Worm (Caenorhabditis elegans) whole organism, late embryonic: Measurements from ENCODE around the gene T28A11.22.

Source experiments
- K02D7.2 ChIP-seq: sonication (generic microtip); optimal IDR thresholded peaks from 2 replicates; lab custom pipeline; 2017; ENCODE audit warnings: mild to moderate bottlenecking, missing genetic modification characterization, missing compliant biosample characterization
- T23F11.4 ChIP-seq: fragments of 200-800 bp; sonication (Bioruptor generic); optimal IDR thresholded peaks from 2 replicates; lab custom pipeline; 2018; ENCODE audit warnings: mild to moderate bottlenecking, missing genetic modification characterization, missing compliant biosample characterization
- ceh-18 ChIP-seq: sonication (generic microtip); optimal IDR thresholded peaks from 2 replicates; lab custom pipeline; 2016; ENCODE audit warnings: missing genetic modification characterization, missing compliant biosample characterization
- ceh-19 ChIP-seq: fragments of 200-800 bp; sonication (Bioruptor generic); optimal IDR thresholded peaks from 2 replicates; lab custom pipeline; 2018; ENCODE audit warnings: mild to moderate bottlenecking, missing genetic modification characterization, missing compliant biosample characterization
- ceh-2 ChIP-seq: sonication (generic microtip); optimal IDR thresholded peaks from 2 replicates; lab custom pipeline; 2016; ENCODE audit warnings: missing genotype, missing genetic modification characterization, missing compliant biosample characterization
- ceh-24 ChIP-seq: sonication (generic microtip); optimal IDR thresholded peaks from 2 replicates; lab custom pipeline; 2016; ENCODE audit warnings: mild to moderate bottlenecking, missing genetic modification characterization, missing compliant biosample characterization
- ceh-31 ChIP-seq: sonication (generic microtip); optimal IDR thresholded peaks from 2 replicates; lab custom pipeline; 2016; ENCODE audit warnings: missing genetic modification characterization, missing compliant biosample characterization
- ceh-9 ChIP-seq: sonication (generic microtip); optimal IDR thresholded peaks from 2 replicates; lab custom pipeline; 2016; ENCODE audit warnings: mild to moderate bottlenecking, missing genetic modification characterization, inconsistent platforms, missing compliant biosample characterization
- dve-1 ChIP-seq: sonication (generic microtip); optimal IDR thresholded peaks from 2 replicates; lab custom pipeline; 2017; ENCODE audit warnings: antibody characterized with exemption, mild to moderate bottlenecking, missing genetic modification characterization, missing compliant biosample characterization
- ets-4 ChIP-seq: sonication (generic microtip); optimal IDR thresholded peaks from 2 replicates; lab custom pipeline; 2016; ENCODE audit warnings: missing genetic modification characterization, missing compliant biosample characterization
- fax-1 ChIP-seq: sonication (generic microtip); optimal IDR thresholded peaks from 2 replicates; lab custom pipeline; 2016; ENCODE audit warnings: missing genotype, missing genetic modification characterization, missing compliant biosample characterization
- hlh-8 ChIP-seq: sonication (generic microtip); optimal IDR thresholded peaks from 2 replicates; lab custom pipeline; 2016; ENCODE audit warnings: missing genotype, missing genetic modification characterization, missing compliant biosample characterization
- lim-6 ChIP-seq: sonication (generic microtip); optimal IDR thresholded peaks from 2 replicates; lab custom pipeline; 2016; ENCODE audit warnings: missing genetic modification characterization, missing compliant biosample characterization
- madf-2 ChIP-seq: sonication (generic microtip); optimal IDR thresholded peaks from 2 replicates; lab custom pipeline; 2017; ENCODE audit warnings: missing genetic modification characterization, missing compliant biosample characterization
- odd-2 ChIP-seq: sonication (generic microtip); optimal IDR thresholded peaks from 2 replicates; lab custom pipeline; 2017; ENCODE audit warnings: antibody characterized with exemption, mild to moderate bottlenecking, missing genetic modification characterization, missing compliant biosample characterization
- pax-1 ChIP-seq: fragments of 150-350 bp; optimal IDR thresholded peaks from 2 replicates; lab custom pipeline; 2014; ENCODE audit warnings: missing biosample characterization, missing genetic modification characterization
- pha-4 ChIP-seq: fragments of 150-350 bp; optimal IDR thresholded peaks from 2 replicates; lab custom pipeline; 2018; ENCODE audit warnings: missing biosample characterization, missing genetic modification reagents, missing genetic modification characterization
- ref-2 ChIP-seq: sonication (generic microtip); optimal IDR thresholded peaks from 2 replicates; lab custom pipeline; 2016; ENCODE audit warnings: missing genetic modification characterization, missing compliant biosample characterization
- rnt-1 ChIP-seq: sonication (generic microtip); optimal IDR thresholded peaks from 2 replicates; lab custom pipeline; 2016; ENCODE audit warnings: missing genetic modification characterization, missing compliant biosample characterization
- syd-9 ChIP-seq: sonication (generic microtip); optimal IDR thresholded peaks from 2 replicates; lab custom pipeline; 2016; ENCODE audit warnings: mild to moderate bottlenecking, missing genetic modification characterization, moderate library complexity, missing compliant biosample characterization
- tbx-7 ChIP-seq: sonication (generic microtip); optimal IDR thresholded peaks from 2 replicates; lab custom pipeline; 2016; ENCODE audit warnings: missing genotype, missing genetic modification characterization, missing compliant biosample characterization
- unc-55 ChIP-seq: sonication (generic microtip); optimal IDR thresholded peaks from 2 replicates; lab custom pipeline; 2017; ENCODE audit warnings: missing biosample characterization, missing genetic modification reagents, missing genetic modification characterization

The T28A11.22 gene

ce11 chrV:3295368-3295767 lies 38.0 kb downstream of the T28A11.22 start:
- TF ChIP-seq syd-9 (tag; lab: Kevin White, UChicago) (no peak), pax-1 (no peak), ets-4 (tag; lab: Kevin White, UChicago) (no peak), ref-2 (no peak), unc-55 (GFP tag; lab: Kevin White, UChicago) (no peak), madf-2 (tag; lab: Kevin White, UChicago) (no peak), rnt-1 (tag; lab: Kevin White, UChicago) (no peak)
- TF ChIP-seq, all 69 proteins: peak for 0

- TF ChIP-seq syd-9 (tag; lab: Kevin White, UChicago) (no peak), T23F11.4 (GFP tag; lab: Kevin White, UChicago) (no peak), fax-1 (no peak), ceh-31 (tag; lab: Kevin White, UChicago) (no peak)
Observed at ce11 chrV:3297764-3298163, 40.4 kb downstream of the T28A11.22 start, which contains the start of gene srx-122. Gene srx-122 (minus strand): TSS chrV:3297864.

- TF ChIP-seq ceh-19 (GFP tag; lab: Kevin White, UChicago): no peak
- TF ChIP-seq ceh-24 (tag; lab: Kevin White, UChicago): no peak
- no peak for TF ChIP-seq ceh-18 (tag; lab: Kevin White, UChicago)
- no peak for TF ChIP-seq ceh-9 (tag; lab: Kevin White, UChicago)
- no peak for TF ChIP-seq hlh-8 (tag; lab: Kevin White, UChicago)
- TF ChIP-seq pha-4 (tag; lab: Kevin White, UChicago): no peak
- TF ChIP-seq dve-1: no peak
- TF ChIP-seq tbx-7 (tag; lab: Kevin White, UChicago): no peak
- no peak for TF ChIP-seq lim-6 (tag; lab: Kevin White, UChicago)
- TF ChIP-seq K02D7.2 (tag; lab: Kevin White, UChicago): no peak
- no peak for TF ChIP-seq odd-2 (tag; lab: Kevin White, UChicago)
Observed at ce11 chrV:3299437-3299836, 42.1 kb downstream of the T28A11.22 start.

- TF ChIP-seq pax-1 (no peak), ceh-2 (no peak)
Observed at ce11 chrV:3301898-3302297, 44.5 kb downstream of the T28A11.22 start, which contains the start of gene srbc-1. Gene srbc-1 (minus strand): TSS chrV:3301998.
